Fruit fly (Drosophila melanogaster) whole organism, embryonic: Measurements from ENCODE around the gene beag.
A peak's percentile ranks its signal among the peaks of the same experiment; 100 is the strongest.

Source experiments
- Atf-2 ChIP-seq: fragments of 200-800 bp; sonication (Bioruptor generic); optimal IDR thresholded peaks from 2 replicates; lab custom pipeline; 2016; ENCODE audit warnings: missing biosample characterization, missing genetic modification characterization
- B-H1 ChIP-seq: fragments of 200-800 bp; sonication (Bioruptor generic); IDR thresholded peaks from 3 replicates; pipeline ENCODE4 v1.3.6; 2022; ENCODE audit warnings: missing biosample characterization, missing genetic modification characterization
- CG10366 ChIP-seq: fragments of 200-800 bp; sonication (Bioruptor generic); IDR thresholded peaks from 2 replicates; pipeline ENCODE4 v1.3.6; 2022; ENCODE audit warnings: missing biosample characterization, missing genetic modification characterization
- CG10431 ChIP-seq: fragments of 200-800 bp; sonication (Bioruptor generic); optimal IDR thresholded peaks from 3 replicates; lab custom pipeline; 2018; ENCODE audit warnings: missing biosample characterization, mild to moderate bottlenecking, missing genetic modification characterization
- CG15601 ChIP-seq: fragments of 200-800 bp; sonication (Bioruptor generic); optimal IDR thresholded peaks from 3 replicates; lab custom pipeline; 2019; ENCODE audit warnings: missing biosample characterization, mild to moderate bottlenecking, missing genetic modification characterization, moderate library complexity
- CG15696 ChIP-seq: fragments of 200-800 bp; sonication (Bioruptor generic); optimal IDR thresholded peaks from 2 replicates; lab custom pipeline; 2019; ENCODE audit warnings: missing biosample characterization, mild to moderate bottlenecking, missing genetic modification characterization, moderate library complexity
- CG2199 ChIP-seq: fragments of 200-800 bp; sonication (Bioruptor generic); IDR thresholded peaks from 3 replicates; pipeline ENCODE4 v1.3.6; 2022; ENCODE audit warnings: missing biosample characterization, missing genetic modification characterization
- CG2202 ChIP-seq: fragments of 200-800 bp; sonication (Bioruptor generic); optimal IDR thresholded peaks from 2 replicates; lab custom pipeline; 2018; ENCODE audit warnings: missing biosample characterization, mild to moderate bottlenecking, missing genetic modification characterization
- CG2678 ChIP-seq: fragments of 200-800 bp; sonication (Bioruptor generic); optimal IDR thresholded peaks from 3 replicates; lab custom pipeline; 2019; ENCODE audit warnings: missing biosample characterization, mild to moderate bottlenecking, missing genetic modification characterization, moderate library complexity
- CG2889 ChIP-seq: fragments of 200-800 bp; sonication (Bioruptor generic); IDR thresholded peaks from 3 replicates; pipeline ENCODE4 v1.3.6; 2022; ENCODE audit warnings: missing biosample characterization, missing genetic modification characterization
- CG31224 ChIP-seq: fragments of 200-800 bp; sonication (Bioruptor generic); IDR thresholded peaks from 2 replicates; pipeline ENCODE4 v1.3.6; 2022; ENCODE audit warnings: missing biosample characterization, missing genetic modification characterization
- CG3995 ChIP-seq: fragments of 200-800 bp; sonication (Bioruptor generic); optimal IDR thresholded peaks from 3 replicates; lab custom pipeline; 2016; ENCODE audit warnings: missing biosample characterization, missing genetic modification characterization
- CG5245 ChIP-seq: fragments of 200-800 bp; sonication (Bioruptor generic); optimal IDR thresholded peaks from 3 replicates; lab custom pipeline; 2016; ENCODE audit warnings: missing biosample characterization, missing genetic modification characterization
- CG5953 ChIP-seq: fragments of 200-800 bp; sonication (Bioruptor generic); IDR thresholded peaks from 2 replicates; pipeline ENCODE4 v1.3.6; 2022; ENCODE audit warnings: missing biosample characterization, missing genetic modification characterization
- CG6175 ChIP-seq: fragments of 200-800 bp; sonication (Bioruptor generic); IDR thresholded peaks from 3 replicates; pipeline ENCODE4 v1.3.6; 2022; ENCODE audit warnings: missing biosample characterization, missing genetic modification characterization
- CG6791 ChIP-seq: fragments of 200-800 bp; sonication (Bioruptor generic); IDR thresholded peaks from 3 replicates; pipeline ENCODE4 v1.3.6; 2022; ENCODE audit warnings: missing biosample characterization, missing genetic modification characterization; ENCODE audit not compliant: partially characterized antibody
- CG7745 ChIP-seq: fragments of 200-800 bp; sonication (Bioruptor generic); optimal IDR thresholded peaks from 2 replicates; lab custom pipeline; 2018; ENCODE audit warnings: missing biosample characterization, mild to moderate bottlenecking, missing genetic modification characterization, moderate library complexity
- CG8478 ChIP-seq: fragments of >200 bp; optimal IDR thresholded peaks from 2 replicates; lab custom pipeline; 2018
- CG9609 ChIP-seq: fragments of 200-800 bp; sonication (Bioruptor generic); optimal IDR thresholded peaks from 3 replicates; lab custom pipeline; 2016; ENCODE audit warnings: missing biosample characterization, missing genetic modification characterization
- CrebB ChIP-seq: fragments of 200-800 bp; sonication (Bioruptor generic); optimal IDR thresholded peaks from 3 replicates; lab custom pipeline; 2018; ENCODE audit warnings: missing biosample characterization, mild to moderate bottlenecking, missing genetic modification characterization
- Hr51 ChIP-seq, 2 experiments: fragments of 200-800 bp; sonication (Bioruptor generic); optimal IDR thresholded peaks; 2 replicates in 1 of 2; 3 replicates in 1 of 2; lab custom pipeline; 2016 to 2018; ENCODE audit warnings: missing biosample characterization in 2 of 2, missing genetic modification characterization in 2 of 2, mild to moderate bottlenecking in 1 of 2, moderate library complexity in 1 of 2
- Ravus ChIP-seq: fragments of 200-800 bp; sonication (Bioruptor generic); IDR thresholded peaks from 2 replicates; pipeline ENCODE4 v1.3.6; 2022; ENCODE audit warnings: missing biosample characterization, missing genetic modification characterization
- Sin3A ChIP-seq: fragments of >200 bp; optimal IDR thresholded peaks from 2 replicates; lab custom pipeline; 2018
- abd-A ChIP-seq: fragments of 200-800 bp; sonication (Bioruptor generic); optimal IDR thresholded peaks from 3 replicates; lab custom pipeline; 2019; ENCODE audit warnings: missing biosample characterization, mild to moderate bottlenecking, missing genetic modification characterization, moderate library complexity
- bab2 ChIP-seq: fragments of 200-800 bp; sonication (Bioruptor generic); optimal IDR thresholded peaks from 2 replicates; lab custom pipeline; 2016; ENCODE audit warnings: missing biosample characterization, missing genetic modification characterization
- bcd ChIP-seq: fragments of 200-800 bp; sonication (Bioruptor generic); optimal IDR thresholded peaks from 2 replicates; lab custom pipeline; 2017; ENCODE audit warnings: missing biosample characterization, mild to moderate bottlenecking, missing genetic modification characterization
- cg ChIP-seq: fragments of 200-800 bp; sonication (Bioruptor generic); optimal IDR thresholded peaks from 3 replicates; lab custom pipeline; 2019; ENCODE audit warnings: missing biosample characterization, mild to moderate bottlenecking, missing genetic modification characterization, moderate library complexity
- chm ChIP-seq: fragments of 200-800 bp; sonication (Bioruptor generic); IDR thresholded peaks from 2 replicates; pipeline ENCODE4 v1.3.6; 2022; ENCODE audit warnings: missing biosample characterization, missing genetic modification characterization
- crol ChIP-seq: fragments of 200-800 bp; sonication (Bioruptor generic); IDR thresholded peaks from 2 replicates; pipeline ENCODE4 v1.3.6; 2022; ENCODE audit warnings: missing biosample characterization, missing genetic modification characterization
- cwo ChIP-seq: fragments of 200-800 bp; sonication (Bioruptor generic); optimal IDR thresholded peaks from 3 replicates; lab custom pipeline; 2017; ENCODE audit warnings: missing biosample characterization, missing genetic modification characterization, mild to moderate bottlenecking, moderate library complexity, missing genetic modification reagents
- dan ChIP-seq: fragments of 200-800 bp; sonication (Bioruptor generic); IDR thresholded peaks from 2 replicates; pipeline ENCODE4 v1.3.6; 2022; ENCODE audit warnings: missing biosample characterization, missing genetic modification characterization
- dati ChIP-seq: fragments of 200-800 bp; sonication (Bioruptor generic); IDR thresholded peaks from 2 replicates; pipeline ENCODE4 v1.3.6; 2022; ENCODE audit warnings: missing biosample characterization, missing genetic modification characterization
- dysf ChIP-seq: fragments of 200-800 bp; sonication (Bioruptor generic); IDR thresholded peaks from 3 replicates; pipeline ENCODE4 v1.3.6; 2022; ENCODE audit warnings: missing biosample characterization, missing genetic modification characterization
- esg ChIP-seq: fragments of 200-800 bp; sonication (Bioruptor generic); conservative IDR thresholded peaks from 2 replicates; pipeline ENCODE4 v1.3.6; 2022; ENCODE audit warnings: missing biosample characterization, missing genetic modification characterization
- ftz-f1 ChIP-seq: fragments of 200-800 bp; sonication (Bioruptor generic); optimal IDR thresholded peaks from 2 replicates; lab custom pipeline; 2016; ENCODE audit warnings: missing biosample characterization, missing genetic modification characterization
- fu2 ChIP-seq: fragments of 200-800 bp; sonication (Bioruptor generic); optimal IDR thresholded peaks from 2 replicates; lab custom pipeline; 2016; ENCODE audit warnings: missing biosample characterization, missing genetic modification characterization
- h ChIP-seq: fragments of >200 bp; optimal IDR thresholded peaks from 2 replicates; lab custom pipeline; 2017
- hth ChIP-seq: fragments of >200 bp; optimal IDR thresholded peaks from 2 replicates; lab custom pipeline; 2017; ENCODE audit warnings: inconsistent platforms
- knrl ChIP-seq: fragments of 200-800 bp; sonication (Bioruptor generic); IDR thresholded peaks from 3 replicates; pipeline ENCODE4 v1.3.6; 2022; ENCODE audit warnings: missing biosample characterization, missing genetic modification characterization; ENCODE audit not compliant: partially characterized antibody
- onecut ChIP-seq: fragments of 200-800 bp; sonication (Bioruptor generic); IDR thresholded peaks from 2 replicates; pipeline ENCODE4 v1.3.6; 2022; ENCODE audit warnings: missing biosample characterization, missing genetic modification characterization
- pb ChIP-seq: fragments of 200-800 bp; sonication (Bioruptor generic); optimal IDR thresholded peaks from 3 replicates; lab custom pipeline; 2016; ENCODE audit warnings: missing biosample characterization, missing genetic modification characterization
- pita ChIP-seq: fragments of 200-800 bp; sonication (Bioruptor generic); optimal IDR thresholded peaks from 2 replicates; lab custom pipeline; 2017; ENCODE audit warnings: missing biosample characterization, mild to moderate bottlenecking, missing genetic modification characterization
- pzg ChIP-seq: fragments of 200-800 bp; sonication (Bioruptor generic); optimal IDR thresholded peaks from 3 replicates; lab custom pipeline; 2018; ENCODE audit warnings: missing biosample characterization, mild to moderate bottlenecking, missing genetic modification characterization, moderate library complexity
- seq ChIP-seq: fragments of 200-800 bp; sonication (Bioruptor generic); IDR thresholded peaks from 2 replicates; pipeline ENCODE4 v1.3.6; 2022; ENCODE audit warnings: missing biosample characterization, missing genetic modification characterization
- sim ChIP-seq: fragments of 200-800 bp; sonication (Bioruptor generic); IDR thresholded peaks from 2 replicates; pipeline ENCODE4 v1.3.6; 2022; ENCODE audit warnings: missing biosample characterization, missing genetic modification characterization
- sna ChIP-seq: fragments of 200-800 bp; sonication (Bioruptor generic); IDR thresholded peaks from 2 replicates; pipeline ENCODE4 v1.3.6; 2022; ENCODE audit warnings: missing biosample characterization, missing genetic modification characterization; ENCODE audit not compliant: partially characterized antibody
- sr ChIP-seq: fragments of 200-800 bp; sonication (Bioruptor generic); IDR thresholded peaks from 3 replicates; pipeline ENCODE4 v1.3.6; 2022; ENCODE audit warnings: missing biosample characterization, missing genetic modification characterization
- ssp ChIP-seq: fragments of 200-800 bp; sonication (Bioruptor generic); IDR thresholded peaks from 2 replicates; pipeline ENCODE4 v1.3.6; 2022; ENCODE audit warnings: missing biosample characterization, missing genetic modification characterization
- tna ChIP-seq: fragments of 200-800 bp; sonication (Bioruptor generic); IDR thresholded peaks from 2 replicates; pipeline ENCODE4 v1.3.6; 2022; ENCODE audit warnings: missing biosample characterization, missing genetic modification characterization; ENCODE audit not compliant: partially characterized antibody
- wor ChIP-seq: fragments of 200-800 bp; sonication (Bioruptor generic); IDR thresholded peaks from 2 replicates; pipeline ENCODE4 v1.3.6; 2022; ENCODE audit warnings: missing biosample characterization, missing genetic modification characterization
- zfh2 ChIP-seq: fragments of 200-800 bp; sonication (Bioruptor generic); optimal IDR thresholded peaks from 2 replicates; lab custom pipeline; 2016; ENCODE audit warnings: missing biosample characterization, missing genetic modification characterization

The beag gene

dm6 chr3R:9033619-9034401 lies 31.1 kb downstream of the beag start (continued):
- TF ChIP-seq wor (GFP tag; lab: Robert Waterston, UW) (peak; percentile 32; the same call in 1 of the 2 replicates), CG10366 (GFP tag; lab: Robert Waterston, UW) (peak; percentile 16; the same call in 1 of the 2 replicates), pita (no peak), CG7745 (peak; percentile 65), CG5245 (GFP tag; lab: Kevin White, UChicago) (peak; percentile 38), CG3995 (peak; percentile 22), CG6791 (GFP tag; lab: Robert Waterston, UW) (no peak), sna (GFP tag; lab: Robert Waterston, UW) (0 out of 2 replicates have a peak, but pooled peaks have one; percentile 13), ftz-f1 (GFP tag; lab: Kevin White, UChicago) (peak; percentile 16), onecut (peak; percentile 60), B-H1 (GFP tag; lab: Robert Waterston, UW) (no peak), cwo (peak; percentile 81), crol (no peak), knrl (GFP tag; lab: Robert Waterston, UW) (no peak), CG2678 (peak; percentile 94), dan (GFP tag; lab: Robert Waterston, UW) (no peak), h (lab: Kevin White, UChicago) (no peak), CG5953 (GFP tag; lab: Robert Waterston, UW) (no peak), pb (no peak), fu2 (GFP tag; lab: Kevin White, UChicago) (peak; percentile 12), CG2199 (GFP tag; lab: Robert Waterston, UW) (peak; percentile 90), CG2889 (GFP tag; lab: Robert Waterston, UW) (no peak), pzg (peak; percentile 4), CG2202 (tag; lab: Kevin White, UChicago) (peak; percentile 29), dati (GFP tag; lab: Robert Waterston, UW) (0 out of 2 replicates have a peak, but pooled peaks have one; percentile 30), CG10431 (peak; percentile 75), CG8478 (lab: Kevin White, UChicago) (no peak), tna (no peak), sr (0 out of 3 replicates have a peak, but pooled peaks have one; percentile 35), CrebB (tag; lab: Kevin White, UChicago) (peak; percentile 40), Atf-2 (GFP tag; lab: Kevin White, UChicago) (peak; percentile 46), CG15696 (peak; percentile 80), sim (GFP tag; lab: Robert Waterston, UW) (0 out of 2 replicates have a peak, but pooled peaks have one; percentile 28), Sin3A (lab: Kevin White, UChicago) (no peak), seq (GFP tag; lab: Robert Waterston, UW) (peak; percentile 63), Hr51 (GFP tag; optimal IDR thresholded peaks at IDR 0.05; lab: Kevin White, UChicago) (peak; percentile 49 to 90), hth (no peak), dysf (GFP tag; lab: Robert Waterston, UW) (peak; percentile 79), cg (GFP tag; lab: Kevin White, UChicago) (no peak), chm (GFP tag; lab: Robert Waterston, UW) (peak; percentile 84), esg (GFP tag; lab: Robert Waterston, UW) (peak; percentile 67), Ravus (GFP tag; lab: Robert Waterston, UW) (peak; percentile 12; the same call in 1 of the 2 replicates), CG6175 (GFP tag; lab: Robert Waterston, UW) (no peak), zfh2 (GFP tag; lab: Kevin White, UChicago) (peak; percentile 36), CG15601 (peak; percentile 85), bab2 (GFP tag; lab: Kevin White, UChicago) (no peak), CG31224 (GFP tag; lab: Robert Waterston, UW) (0 out of 2 replicates have a peak, but pooled peaks have one; percentile 20), bcd (GFP tag; lab: Kevin White, UChicago) (peak; percentile 82), ssp (GFP tag; lab: Robert Waterston, UW) (no peak), abd-A (tag; lab: Kevin White, UChicago) (peak; percentile 58), CG9609 (GFP tag; lab: Kevin White, UChicago) (peak; percentile 45)
